Worm (Caenorhabditis elegans) whole organism, L4/young adult: ENCODE measurements around the gene srg-23.

Source experiments
- dao-5 ChIP-seq: sonication (generic microtip); optimal IDR thresholded peaks from 2 replicates; lab custom pipeline; 2016; ENCODE audit warnings: missing genotype, missing genetic modification characterization, moderate library complexity, missing compliant biosample characterization
- him-1 ChIP-seq: sonication (generic microtip); optimal IDR thresholded peaks from 2 replicates; lab custom pipeline; 2016; ENCODE audit warnings: missing genotype, missing genetic modification reagents, missing genetic modification characterization, missing compliant biosample characterization

- TF ChIP-seq him-1 (tag; lab: Kevin White, UChicago), result no peak
- TF ChIP-seq dao-5 (tag; lab: Kevin White, UChicago), result no peak
Observed at ce11 chrII:3113289-3113688, 17.3 kb upstream of the srg-23 start.
